Fruit fly (Drosophila melanogaster): ENCODE results near the gene CG7377.

DNA sequence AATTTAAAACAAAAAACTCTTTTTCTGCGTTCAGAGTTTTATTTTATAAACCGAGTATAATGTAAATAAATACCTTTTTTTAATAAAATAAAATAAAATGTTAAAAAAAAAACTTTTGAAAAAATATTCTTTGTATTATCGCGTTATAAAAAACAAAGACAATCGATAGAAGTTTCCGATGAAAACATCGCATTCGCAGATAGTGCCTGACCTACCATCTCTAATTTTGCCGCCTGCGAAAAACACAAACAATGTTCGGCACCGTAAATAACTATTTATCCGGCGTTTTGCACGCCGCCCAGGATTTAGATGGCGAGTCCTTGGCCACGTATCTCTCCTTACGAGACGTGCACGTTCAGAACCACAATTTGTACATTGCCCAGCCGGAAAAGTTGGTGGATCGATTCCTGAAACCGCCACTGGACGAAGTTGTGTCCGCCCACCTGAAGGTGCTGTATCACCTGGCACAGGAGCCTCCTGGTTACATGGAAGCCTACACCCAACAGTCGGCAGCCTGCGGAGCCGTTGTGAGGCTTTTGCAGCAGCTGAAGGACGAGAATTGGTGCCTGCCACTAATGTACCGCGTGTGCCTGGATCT lies 36.8 kb downstream of the CG7377 start, which contains the start of gene PCID2:
- TF ChIP-seq CG14711 (tag; optimal IDR thresholded peaks at IDR 0.05) (no peak), Clk (GFP tag; optimal IDR thresholded peaks at IDR 0.05) (no peak)

Measured in whole organism, adult.